Fruit fly (Drosophila melanogaster): ENCODE measurements around the gene Cyp28c1.

DNA sequence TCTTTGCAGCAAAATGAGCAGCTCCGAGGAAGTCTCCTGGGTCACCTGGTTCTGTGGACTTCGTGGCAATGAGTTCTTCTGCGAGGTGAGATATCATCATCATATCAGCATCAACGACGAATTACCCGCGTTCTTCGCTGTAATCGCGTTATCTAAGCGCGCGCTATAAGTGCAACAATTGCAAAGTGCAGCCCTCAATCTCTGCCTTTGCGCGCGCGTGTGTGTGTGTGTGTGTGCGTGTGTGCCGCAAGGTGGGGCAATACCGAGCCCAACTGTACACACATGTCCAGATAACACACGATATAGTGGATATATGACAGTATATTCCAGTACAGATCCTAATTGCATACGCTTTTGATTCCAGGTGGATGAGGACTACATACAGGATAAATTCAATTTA lies 46.0 kb upstream of the Cyp28c1 start:
- TF ChIP-seq net (GFP tag; optimal IDR thresholded peaks at IDR 0.05) (no peak), Hr39 (GFP tag; optimal IDR thresholded peaks at IDR 0.05) (no peak), CG8119 (GFP tag; IDR thresholded peaks at IDR 0.05) (no peak), Ets96B (tag; optimal IDR thresholded peaks at IDR 0.05) (no peak), Eip93F (GFP tag; optimal IDR thresholded peaks at IDR 0.05) (no peak), CG6854 (GFP tag; optimal IDR thresholded peaks at IDR 0.05) (no peak), dsx (GFP tag; optimal IDR thresholded peaks at IDR 0.05; ENCODE audit: poor library complexity, severe bottlenecking) (no peak), Eip78C (GFP tag) (no peak), Blimp-1 (GFP tag; optimal IDR thresholded peaks at IDR 0.05) (no peak), CG11294 (GFP tag; IDR thresholded peaks at IDR 0.05) (no peak)
